Worm (Caenorhabditis elegans): Measurements from ENCODE around the gene T14G8.6.
A peak's percentile ranks its signal among the peaks of the same experiment; 100 is the strongest.

Gene T14G8.6

DNA sequence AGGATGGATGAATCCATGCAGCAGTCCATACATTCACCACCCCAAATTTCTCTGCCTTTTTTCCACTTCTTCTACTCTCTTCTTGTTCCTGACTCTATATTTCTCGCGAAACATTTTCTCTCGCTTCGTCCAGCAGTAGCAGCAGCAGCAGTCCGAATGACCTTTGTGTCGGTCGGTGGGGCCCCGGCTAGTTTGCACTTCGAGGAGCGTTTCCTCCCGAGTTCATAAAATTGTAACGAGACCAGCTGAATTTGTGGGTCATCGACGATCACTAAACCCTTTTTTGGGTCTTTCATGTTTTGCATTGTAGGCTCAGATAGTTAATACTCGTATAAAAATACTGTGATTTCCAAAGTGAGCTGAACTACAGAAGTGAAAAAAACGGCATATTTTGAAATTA, 41.2 kb upstream of the T14G8.6 start:
- no peak for TF ChIP-seq nhr-12 (tag; optimal IDR thresholded peaks at IDR 0.05)
- no peak for TF ChIP-seq peb-1 (tag; optimal IDR thresholded peaks at IDR 0.05)
- peak; percentile 32 for TF ChIP-seq zag-1 (tag; optimal IDR thresholded peaks at IDR 0.05)
- TF ChIP-seq unc-55 (GFP tag; optimal IDR thresholded peaks at IDR 0.05) = peak; percentile 9
- no peak for TF ChIP-seq F13H6.1 (tag; optimal IDR thresholded peaks at IDR 0.05)
- no peak for TF ChIP-seq ZK546.5 (tag; optimal IDR thresholded peaks at IDR 0.05)
- no peak for TF ChIP-seq blmp-1 (tag; optimal IDR thresholded peaks at IDR 0.05; ENCODE audit: insufficient read depth)
- peak; percentile 0 for TF ChIP-seq egl-27 (tag; optimal IDR thresholded peaks at IDR 0.05)
- peak; percentile 21 for TF ChIP-seq sem-4 (tag; optimal IDR thresholded peaks at IDR 0.05)
- TF ChIP-seq R02D3.7 (tag; optimal IDR thresholded peaks at IDR 0.05) = no peak
- no peak for TF ChIP-seq crh-2 (tag; optimal IDR thresholded peaks at IDR 0.05)
- no peak for TF ChIP-seq nhr-21 (tag; optimal IDR thresholded peaks at IDR 0.05)
- TF ChIP-seq C34F6.9 (tag; optimal IDR thresholded peaks at IDR 0.05) = peak; percentile 15

ce11 chrX:12902057-12902652, 39.5 kb upstream of the T14G8.6 start:
- no peak for TF ChIP-seq Y55F3AM.14 (GFP tag; optimal IDR thresholded peaks at IDR 0.05)
- peak; percentile 34 for TF ChIP-seq unc-55 (GFP tag; optimal IDR thresholded peaks at IDR 0.05)
- TF ChIP-seq C34F6.9 (tag; optimal IDR thresholded peaks at IDR 0.05) = peak; percentile 10
- TF ChIP-seq sem-4 (tag; optimal IDR thresholded peaks at IDR 0.05) = no peak

ce11 chrX:12899140-12899888, 36.7 kb upstream of the T14G8.6 start:
- no peak for TF ChIP-seq elt-1 (tag; optimal IDR thresholded peaks at IDR 0.05)
- no peak for TF ChIP-seq ztf-4 (tag; optimal IDR thresholded peaks at IDR 0.05)
- no peak for TF ChIP-seq zag-1 (tag; optimal IDR thresholded peaks at IDR 0.05)
- TF ChIP-seq ceh-82 (tag; optimal IDR thresholded peaks at IDR 0.05) = no peak
- no peak for TF ChIP-seq mab-5 (tag; optimal IDR thresholded peaks at IDR 0.05)
- TF ChIP-seq gmeb-1 (tag; optimal IDR thresholded peaks at IDR 0.05) = no peak
- TF ChIP-seq nhr-21 (tag; optimal IDR thresholded peaks at IDR 0.05) = peak; percentile 32
- TF ChIP-seq ama-1 (optimal IDR thresholded peaks at IDR 0.05) = no peak
- TF ChIP-seq elt-3 (tag; optimal IDR thresholded peaks at IDR 0.05) = no peak
- no peak for TF ChIP-seq alr-1 (tag; optimal IDR thresholded peaks at IDR 0.05)
- TF ChIP-seq nhr-237 (tag; optimal IDR thresholded peaks at IDR 0.05) = no peak
- TF ChIP-seq nhr-10 (tag; optimal IDR thresholded peaks at IDR 0.05) = no peak
- TF ChIP-seq sma-9 (GFP tag; optimal IDR thresholded peaks at IDR 0.05) = peak; percentile 47
- no peak for TF ChIP-seq sma-9 (tag; optimal IDR thresholded peaks at IDR 0.05)
- peak; percentile 76 for TF ChIP-seq unc-55 (GFP tag; optimal IDR thresholded peaks at IDR 0.05)
- TF ChIP-seq F13H6.1 (tag; optimal IDR thresholded peaks at IDR 0.05) = peak; percentile 12
- TF ChIP-seq sma-3 (GFP tag; optimal IDR thresholded peaks at IDR 0.05) = no peak
- TF ChIP-seq nhr-25 (tag; optimal IDR thresholded peaks at IDR 0.05) = peak; percentile 0
- no peak for TF ChIP-seq mbf-1 (tag; optimal IDR thresholded peaks at IDR 0.05)
- no peak for TF ChIP-seq snpc-4 (tag; optimal IDR thresholded peaks at IDR 0.05)
- TF ChIP-seq nhr-12 (tag; optimal IDR thresholded peaks at IDR 0.05) = no peak
- no peak for TF ChIP-seq nhr-23 (tag; optimal IDR thresholded peaks at IDR 0.05)
- TF ChIP-seq ZK546.5 (tag; optimal IDR thresholded peaks at IDR 0.05) = no peak
- peak; percentile 68 for TF ChIP-seq nhr-129 (tag; optimal IDR thresholded peaks at IDR 0.05)
- no peak for TF ChIP-seq lin-39 (tag; optimal IDR thresholded peaks at IDR 0.05)
- no peak for TF ChIP-seq unc-62 (GFP tag; optimal IDR thresholded peaks at IDR 0.05)
- TF ChIP-seq lin-13 (GFP tag; optimal IDR thresholded peaks at IDR 0.05) = no peak
- TF ChIP-seq ztf-11 (tag; optimal IDR thresholded peaks at IDR 0.05) = no peak
- TF ChIP-seq R02D3.7 (tag; optimal IDR thresholded peaks at IDR 0.05) = no peak
- peak; percentile 42 for TF ChIP-seq C34F6.9 (tag; optimal IDR thresholded peaks at IDR 0.05)
- TF ChIP-seq peb-1 (tag; optimal IDR thresholded peaks at IDR 0.05) = no peak
- TF ChIP-seq unc-39 (tag; optimal IDR thresholded peaks at IDR 0.05) = no peak
- no peak for TF ChIP-seq Y55F3AM.14 (GFP tag; optimal IDR thresholded peaks at IDR 0.05)
- peak in 1 of 2 experiments; percentile 30 for TF ChIP-seq lsy-2 (tag; optimal IDR thresholded peaks at IDR 0.05)
- TF ChIP-seq dmd-4 (tag; optimal IDR thresholded peaks at IDR 0.05) = no peak

Data from whole organism, L2 larva.